Worm (Caenorhabditis elegans) whole organism, mixed stage, embryonic: Measurements from ENCODE around the gene C14A6.12.

Source experiments
- M03D4.4 ChIP-seq: sonication (generic microtip); optimal IDR thresholded peaks from 2 replicates; lab custom pipeline; 2017; ENCODE audit warnings: mild to moderate bottlenecking, missing genetic modification characterization, missing compliant biosample characterization
- bed-3 ChIP-seq: fragments of 200-800 bp; sonication (Bioruptor generic); optimal IDR thresholded peaks from 3 replicates; lab custom pipeline; 2018; ENCODE audit warnings: mild to moderate bottlenecking, missing genetic modification characterization, moderate library complexity, missing compliant biosample characterization
- blmp-1 ChIP-seq: fragments of 150-350 bp; optimal IDR thresholded peaks from 2 replicates; lab custom pipeline; 2014; ENCODE audit warnings: missing biosample characterization, missing genetic modification characterization
- ceh-39 ChIP-seq: fragments of 150-350 bp; optimal IDR thresholded peaks from 2 replicates; lab custom pipeline; 2014; ENCODE audit warnings: missing biosample characterization, missing genetic modification characterization
- ceh-43 ChIP-seq: fragments of 200-800 bp; sonication (Bioruptor generic); optimal IDR thresholded peaks from 2 replicates; lab custom pipeline; 2018; ENCODE audit warnings: mild to moderate bottlenecking, missing genetic modification characterization, moderate library complexity, missing compliant biosample characterization
- ceh-83 ChIP-seq: fragments of 200-800 bp; sonication (Bioruptor generic); optimal IDR thresholded peaks from 2 replicates; lab custom pipeline; 2018; ENCODE audit warnings: mild to moderate bottlenecking, missing genetic modification characterization, missing compliant biosample characterization
- ces-1 ChIP-seq: fragments of 150-350 bp; optimal IDR thresholded peaks from 2 replicates; lab custom pipeline; 2014; ENCODE audit warnings: missing biosample characterization, missing genetic modification reagents, missing genetic modification characterization
- cnd-1 ChIP-seq: fragments of 200-800 bp; sonication (Bioruptor generic); optimal IDR thresholded peaks from 2 replicates; lab custom pipeline; 2018; ENCODE audit warnings: mild to moderate bottlenecking, missing genetic modification characterization, missing compliant biosample characterization
- drap-1 ChIP-seq: fragments of 200-800 bp; sonication (Bioruptor generic); optimal IDR thresholded peaks from 3 replicates; lab custom pipeline; 2018; ENCODE audit warnings: mild to moderate bottlenecking, missing genetic modification characterization, missing compliant biosample characterization
- elt-1 ChIP-seq: sonication (generic microtip); optimal IDR thresholded peaks from 2 replicates; lab custom pipeline; 2017; ENCODE audit warnings: missing genetic modification characterization, mild to moderate bottlenecking, missing compliant biosample characterization, antibody characterized with exemption, moderate library complexity, borderline replicate concordance; ENCODE audit not compliant: insufficient read depth
- elt-3 ChIP-seq: fragments of 150-350 bp; optimal IDR thresholded peaks from 2 replicates; lab custom pipeline; 2014; ENCODE audit warnings: missing biosample characterization, missing genetic modification characterization
- hlh-1 ChIP-seq: fragments of 150-350 bp; optimal IDR thresholded peaks from 2 replicates; lab custom pipeline; 2014; ENCODE audit warnings: missing biosample characterization, missing genetic modification reagents, missing genetic modification characterization
- lin-13 ChIP-seq: fragments of 150-350 bp; optimal IDR thresholded peaks from 2 replicates; lab custom pipeline; 2014; ENCODE audit warnings: missing biosample characterization, missing genetic modification characterization
- lin-32 ChIP-seq: fragments of 200-800 bp; sonication (Bioruptor generic); optimal IDR thresholded peaks from 2 replicates; lab custom pipeline; 2018; ENCODE audit warnings: mild to moderate bottlenecking, missing genetic modification characterization, missing compliant biosample characterization
- lsy-2 ChIP-seq: fragments of 150-350 bp; optimal IDR thresholded peaks from 2 replicates; lab custom pipeline; 2014; ENCODE audit warnings: missing biosample characterization, missing genetic modification characterization
- mab-5 ChIP-seq: fragments of 150-350 bp; optimal IDR thresholded peaks from 2 replicates; lab custom pipeline; 2014; ENCODE audit warnings: missing biosample characterization, missing genetic modification characterization
- mep-1 ChIP-seq: fragments of 150-350 bp; optimal IDR thresholded peaks from 2 replicates; lab custom pipeline; 2017; ENCODE audit warnings: missing biosample characterization, missing genetic modification reagents, missing genetic modification characterization, inconsistent platforms
- mls-2 ChIP-seq: sonication (generic microtip); optimal IDR thresholded peaks from 2 replicates; lab custom pipeline; 2016; ENCODE audit warnings: mild to moderate bottlenecking, missing genetic modification characterization, moderate library complexity, missing compliant biosample characterization
- nhr-2 ChIP-seq: fragments of 150-350 bp; optimal IDR thresholded peaks from 2 replicates; lab custom pipeline; 2014; ENCODE audit warnings: missing biosample characterization, missing genetic modification characterization
- nhr-237 ChIP-seq: fragments of 150-350 bp; optimal IDR thresholded peaks from 2 replicates; lab custom pipeline; 2014; ENCODE audit warnings: missing biosample characterization, missing genetic modification characterization
- nhr-76 ChIP-seq: sonication (generic microtip); optimal IDR thresholded peaks from 2 replicates; lab custom pipeline; 2017; ENCODE audit warnings: missing biosample characterization, missing genetic modification characterization
- sem-2 ChIP-seq: fragments of 200-800 bp; sonication (Bioruptor generic); optimal IDR thresholded peaks from 2 replicates; lab custom pipeline; 2018; ENCODE audit warnings: mild to moderate bottlenecking, missing genetic modification characterization, missing compliant biosample characterization
- sptf-1 ChIP-seq: sonication (generic microtip); optimal IDR thresholded peaks from 2 replicates; lab custom pipeline; 2017; ENCODE audit warnings: mild to moderate bottlenecking, missing genetic modification characterization, moderate library complexity, missing compliant biosample characterization
- tbx-8 ChIP-seq: fragments of 200-800 bp; sonication (Bioruptor generic); optimal IDR thresholded peaks from 2 replicates; lab custom pipeline; 2018; ENCODE audit warnings: mild to moderate bottlenecking, missing genetic modification characterization, moderate library complexity, missing compliant biosample characterization
- unc-120 ChIP-seq: sonication (generic microtip); optimal IDR thresholded peaks from 2 replicates; lab custom pipeline; 2017; ENCODE audit warnings: missing genetic modification characterization, missing compliant biosample characterization; ENCODE audit not compliant: poor library complexity, severe bottlenecking
- unc-39 ChIP-seq: fragments of 150-350 bp; optimal IDR thresholded peaks from 2 replicates; lab custom pipeline; 2014; ENCODE audit warnings: missing biosample characterization, missing genetic modification characterization
- zip-8 ChIP-seq: fragments of 150-350 bp; optimal IDR thresholded peaks from 2 replicates; lab custom pipeline; 2014; ENCODE audit warnings: missing biosample characterization, missing genetic modification characterization
- ztf-11 ChIP-seq: fragments of 150-350 bp; optimal IDR thresholded peaks from 2 replicates; lab custom pipeline; 2014; ENCODE audit warnings: missing biosample characterization, missing genetic modification characterization

Gene C14A6.12

DNA sequence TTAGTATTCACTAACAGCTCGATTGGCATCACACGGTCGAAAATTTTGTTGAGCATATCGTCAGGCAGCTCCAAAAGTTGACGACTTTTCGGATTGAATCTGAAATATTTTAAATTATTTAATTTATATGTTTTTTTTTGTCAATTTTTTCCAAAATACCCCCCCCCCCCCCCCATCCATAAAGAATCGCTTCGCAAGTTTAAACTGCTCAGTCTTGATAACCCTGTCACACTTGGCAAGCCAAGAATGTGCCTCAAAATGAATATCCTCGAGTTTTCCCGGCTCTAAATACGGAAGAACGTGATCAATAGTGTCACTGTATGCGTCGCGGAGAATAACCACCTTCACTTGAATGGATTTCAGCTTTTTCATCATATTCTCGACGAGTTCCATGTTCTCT is 29.3 kb downstream of the C14A6.12 start, which contains the start of gene Y37H2A.18:
Gene Y37H2A.18, minus strand, starts transcription at position 101 of the 400 bp plus-strand sequence.
- TF ChIP-seq lin-32 (GFP tag; lab: Kevin White, UChicago) (no peak), cnd-1 (tag; lab: Kevin White, UChicago) (no peak), nhr-2 (tag; lab: Kevin White, UChicago) (no peak), hlh-1 (tag; lab: Kevin White, UChicago) (no peak)

DNA sequence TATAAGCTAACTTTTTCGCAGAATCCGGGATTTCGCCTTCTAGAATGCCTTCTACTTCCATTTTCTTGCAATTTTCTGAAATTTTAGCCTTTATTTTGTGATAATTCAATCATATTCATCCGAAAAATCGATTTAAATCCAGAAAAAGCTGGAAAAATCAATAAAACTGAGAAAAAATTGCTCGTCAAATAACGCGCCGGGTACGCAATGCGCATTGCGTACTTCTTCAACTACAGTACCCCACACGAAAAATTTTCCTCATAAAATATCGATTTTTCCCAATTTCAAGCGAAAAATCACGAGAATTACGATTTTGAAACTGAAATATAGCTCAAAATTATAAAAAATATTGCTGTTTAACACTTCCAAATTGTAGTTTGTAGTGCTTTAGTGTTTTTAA is 31.4 kb downstream of the C14A6.12 start, which contains the start of gene Y37H2A.12:
Gene Y37H2A.12, minus strand, starts transcription at position 81 of the 400 bp plus-strand sequence.
- TF ChIP-seq ces-1 (GFP tag; lab: Kevin White, UChicago) (no peak), ceh-83 (GFP tag; lab: Kevin White, UChicago) (no peak), unc-120 (tag; lab: Kevin White, UChicago) (no peak), drap-1 (GFP tag; lab: Kevin White, UChicago) (no peak), elt-1 (tag; lab: Kevin White, UChicago) (no peak)

DNA sequence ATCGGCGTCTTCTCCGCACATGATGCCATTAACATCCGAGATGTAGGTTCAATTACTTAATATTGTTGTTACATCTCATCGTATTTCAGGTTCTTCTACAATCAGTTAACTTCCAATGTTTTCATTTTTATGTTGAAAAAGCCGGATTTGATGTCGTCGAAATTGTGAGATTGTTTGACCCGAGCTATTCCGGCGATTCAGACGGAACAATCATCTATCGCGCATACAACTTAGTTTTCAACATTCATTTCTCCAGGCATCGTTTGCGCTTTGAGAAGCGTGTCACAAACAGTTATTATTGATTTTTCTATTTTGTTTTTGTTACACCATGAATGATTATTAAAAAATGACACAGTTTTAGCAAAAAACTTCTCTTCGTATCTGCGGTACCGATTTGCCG is 33.9 kb downstream of the C14A6.12 start:
- no peak for TF ChIP-seq bed-3
- TF ChIP-seq nhr-76 (tag; lab: Kevin White, UChicago): no peak
- TF ChIP-seq lin-32 (GFP tag; lab: Kevin White, UChicago): no peak
- TF ChIP-seq nhr-237 (tag; lab: Kevin White, UChicago): no peak
- no peak for TF ChIP-seq elt-1 (tag; lab: Kevin White, UChicago)
- no peak for TF ChIP-seq zip-8 (tag; lab: Kevin White, UChicago)
- no peak for TF ChIP-seq ceh-39 (tag; lab: Kevin White, UChicago)
- no peak for TF ChIP-seq mep-1 (tag; lab: Kevin White, UChicago)
- TF ChIP-seq tbx-8 (GFP tag; lab: Kevin White, UChicago): no peak
- no peak for TF ChIP-seq nhr-2 (tag; lab: Kevin White, UChicago)
- no peak for TF ChIP-seq ceh-43 (GFP tag; lab: Kevin White, UChicago)
- no peak for TF ChIP-seq sem-2 (GFP tag; lab: Kevin White, UChicago)
- no peak for TF ChIP-seq mab-5 (tag; lab: Kevin White, UChicago)
- no peak for TF ChIP-seq cnd-1 (tag; lab: Kevin White, UChicago)
- TF ChIP-seq ces-1 (GFP tag; lab: Kevin White, UChicago): no peak
- TF ChIP-seq lin-13 (tag; lab: Kevin White, UChicago): no peak
- no peak for TF ChIP-seq blmp-1 (tag; lab: Kevin White, UChicago)
- no peak for TF ChIP-seq hlh-1 (tag; lab: Kevin White, UChicago)

DNA sequence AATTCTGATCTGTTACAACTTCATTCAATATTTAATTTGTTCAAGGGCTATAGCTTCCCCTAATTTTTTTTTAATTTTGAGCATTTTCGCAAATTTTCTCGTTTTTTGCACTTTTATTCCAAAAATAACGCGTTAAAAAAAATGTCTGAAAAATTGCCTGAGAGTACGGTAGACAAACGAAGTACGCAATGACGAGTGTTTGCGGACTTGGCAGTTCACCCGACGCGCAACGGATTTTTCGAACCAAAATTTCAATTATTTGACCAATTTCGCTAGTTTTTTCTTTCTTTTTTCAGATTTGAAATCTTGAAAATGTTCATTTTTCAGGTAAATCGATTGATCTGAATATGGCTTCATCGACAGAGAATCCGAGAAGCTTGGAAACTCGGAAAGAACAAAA is 35.3 kb downstream of the C14A6.12 start, which contains the start of gene fbxa-211:
Gene fbxa-211, plus strand, starts transcription at position 328 of the 400 bp plus-strand sequence.
- TF ChIP-seq ceh-43 (GFP tag; lab: Kevin White, UChicago): no peak
- TF ChIP-seq, all 35 proteins: peak for 0

DNA sequence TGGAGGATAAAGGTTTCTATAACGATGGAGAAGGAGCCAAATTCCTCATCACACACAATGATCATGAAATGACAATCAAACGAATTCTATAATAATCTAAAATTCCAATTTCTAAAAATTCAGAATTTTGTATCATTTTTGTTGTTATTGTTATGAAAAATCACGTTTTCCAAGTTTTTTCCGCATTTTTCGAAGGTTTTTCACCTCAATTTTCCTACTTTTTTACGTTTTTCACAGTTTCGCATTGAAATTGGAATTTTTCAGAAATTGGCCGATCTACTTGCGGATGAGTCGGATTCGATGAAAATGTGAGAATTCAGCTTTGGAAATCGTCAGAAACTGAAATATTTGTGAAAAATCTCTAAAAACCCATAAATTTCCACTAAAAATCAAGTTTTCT is 37.4 kb downstream of the C14A6.12 start, which contains the start of gene fbxa-210:
Gene fbxa-210, plus strand, starts transcription at position 301 of the 400 bp plus-strand sequence.
- no peak for TF ChIP-seq unc-120 (tag; lab: Kevin White, UChicago)
- TF ChIP-seq nhr-76 (tag; lab: Kevin White, UChicago): no peak
- no peak for TF ChIP-seq nhr-2 (tag; lab: Kevin White, UChicago)
- no peak for TF ChIP-seq lsy-2
- no peak for TF ChIP-seq mls-2 (tag; lab: Kevin White, UChicago)
- no peak for TF ChIP-seq elt-3
- no peak for TF ChIP-seq ces-1 (GFP tag; lab: Kevin White, UChicago)
- no peak for TF ChIP-seq sptf-1 (tag; lab: Kevin White, UChicago)
- TF ChIP-seq unc-39 (tag; lab: Kevin White, UChicago): no peak
- no peak for TF ChIP-seq mab-5 (tag; lab: Kevin White, UChicago)
- no peak for TF ChIP-seq ceh-39 (tag; lab: Kevin White, UChicago)
- no peak for TF ChIP-seq ceh-43 (GFP tag; lab: Kevin White, UChicago)
- no peak for TF ChIP-seq nhr-237 (tag; lab: Kevin White, UChicago)
- TF ChIP-seq M03D4.4 (tag; lab: Kevin White, UChicago): no peak
- TF ChIP-seq blmp-1 (tag; lab: Kevin White, UChicago): no peak

DNA sequence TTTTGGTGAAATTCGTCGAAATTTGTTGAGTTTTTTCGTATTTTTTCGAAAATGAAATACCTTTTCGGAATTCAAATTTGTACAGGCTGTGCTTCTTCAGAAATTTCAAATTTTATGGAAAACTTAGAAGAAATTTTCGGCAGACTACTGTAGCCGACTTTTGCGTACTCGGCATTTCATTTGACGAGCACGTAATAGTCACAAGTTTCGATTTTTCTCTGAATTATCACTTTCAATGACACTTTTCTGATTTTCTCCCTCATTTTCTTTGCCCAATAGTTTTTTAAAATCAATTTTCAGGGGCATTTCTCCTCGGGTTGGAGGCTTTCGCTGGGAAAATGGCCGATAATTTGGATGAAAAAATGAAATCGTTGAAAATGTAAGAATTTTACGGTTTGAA is 38.8 kb downstream of the C14A6.12 start, which contains the start of gene fbxa-107:
Gene fbxa-107, plus strand, starts transcription at position 301 of the 400 bp plus-strand sequence.
- no peak for TF ChIP-seq ztf-11 (tag; lab: Kevin White, UChicago)
- TF ChIP-seq lsy-2: no peak
- no peak for TF ChIP-seq ceh-39 (tag; lab: Kevin White, UChicago)
- no peak for TF ChIP-seq elt-3
